Worm (Caenorhabditis elegans) whole organism, L2 larva: ENCODE data around the gene srx-50.

Experiments used
- C34F6.9 ChIP-seq: fragments of 150-350 bp; optimal IDR thresholded peaks from 2 replicates; lab custom pipeline; 2014; ENCODE audit warnings: missing biosample characterization, missing genetic modification characterization
- R02D3.7 ChIP-seq: fragments of 150-350 bp; optimal IDR thresholded peaks from 2 replicates; lab custom pipeline; 2014; ENCODE audit warnings: missing biosample characterization, missing genetic modification characterization
- Y55F3AM.14 ChIP-seq: fragments of 200-800 bp; sonication (Bioruptor generic); optimal IDR thresholded peaks from 2 replicates; lab custom pipeline; 2018; ENCODE audit warnings: mild to moderate bottlenecking, missing genetic modification characterization, missing compliant biosample characterization
- ZK546.5 ChIP-seq: sonication (generic microtip); optimal IDR thresholded peaks from 2 replicates; lab custom pipeline; 2017; ENCODE audit warnings: missing biosample characterization, missing genetic modification characterization
- aly-2 ChIP-seq: fragments of 150-350 bp; optimal IDR thresholded peaks from 2 replicates; lab custom pipeline; 2014; ENCODE audit warnings: missing biosample characterization, missing genetic modification characterization
- ama-1 ChIP-seq: fragments of 150-350 bp; optimal IDR thresholded peaks from 2 replicates; lab custom pipeline; 2018; ENCODE audit warnings: inconsistent platforms
- blmp-1 ChIP-seq: sonication (generic microtip); optimal IDR thresholded peaks from 2 replicates; lab custom pipeline; 2017; ENCODE audit warnings: missing genetic modification characterization, mild to moderate bottlenecking, missing compliant biosample characterization, antibody characterized with exemption, moderate library complexity; ENCODE audit not compliant: insufficient read depth
- crh-2 ChIP-seq: sonication (generic microtip); optimal IDR thresholded peaks from 2 replicates; lab custom pipeline; 2017; ENCODE audit warnings: missing biosample characterization, missing genetic modification characterization
- dmd-4 ChIP-seq: sonication (generic microtip); optimal IDR thresholded peaks from 2 replicates; lab custom pipeline; 2017; ENCODE audit warnings: missing biosample characterization, missing genetic modification characterization
- egl-27 ChIP-seq: sonication (generic microtip); optimal IDR thresholded peaks from 3 replicates; lab custom pipeline; 2017; ENCODE audit warnings: missing biosample characterization, missing genetic modification reagents, missing genetic modification characterization
- elt-1 ChIP-seq: fragments of 150-350 bp; optimal IDR thresholded peaks from 2 replicates; lab custom pipeline; 2014; ENCODE audit warnings: missing biosample characterization, missing genetic modification characterization
- elt-3 ChIP-seq: sonication (generic microtip); optimal IDR thresholded peaks from 2 replicates; lab custom pipeline; 2017; ENCODE audit warnings: missing biosample characterization, missing genetic modification characterization
- fos-1 ChIP-seq: fragments of 150-350 bp; optimal IDR thresholded peaks from 2 replicates; lab custom pipeline; 2014; ENCODE audit warnings: missing biosample characterization, missing genetic modification characterization
- gmeb-1 ChIP-seq: fragments of 150-350 bp; optimal IDR thresholded peaks from 2 replicates; lab custom pipeline; 2014; ENCODE audit warnings: missing biosample characterization, missing genetic modification characterization
- lin-11 ChIP-seq: fragments of 150-350 bp; sonication (generic microtip); optimal IDR thresholded peaks from 2 replicates; lab custom pipeline; 2014; ENCODE audit warnings: missing biosample characterization, missing genetic modification characterization, inconsistent platforms, mixed read lengths
- lin-39 ChIP-seq: fragments of 150-350 bp; optimal IDR thresholded peaks from 2 replicates; lab custom pipeline; 2014; ENCODE audit warnings: missing biosample characterization, missing genetic modification reagents, missing genetic modification characterization
- lsy-2 ChIP-seq, 2 experiments: fragments of 150-350 bp in 1 of 2; sonication (generic microtip) in 1 of 2; optimal IDR thresholded peaks; 2 replicates each; lab custom pipeline; 2014 to 2017; ENCODE audit warnings: missing biosample characterization in 2 of 2, missing genetic modification characterization in 2 of 2
- nhr-11 ChIP-seq: fragments of 150-350 bp; optimal IDR thresholded peaks from 2 replicates; lab custom pipeline; 2014; ENCODE audit warnings: missing biosample characterization, missing genetic modification characterization
- nhr-12 ChIP-seq: fragments of 150-350 bp; optimal IDR thresholded peaks from 2 replicates; lab custom pipeline; 2014; ENCODE audit warnings: missing biosample characterization, missing genetic modification characterization
- nhr-129 ChIP-seq: fragments of 150-350 bp; optimal IDR thresholded peaks from 2 replicates; lab custom pipeline; 2014; ENCODE audit warnings: missing biosample characterization, missing genetic modification characterization
- nhr-21 ChIP-seq: fragments of 150-350 bp; optimal IDR thresholded peaks from 2 replicates; lab custom pipeline; 2014; ENCODE audit warnings: missing biosample characterization, missing genetic modification characterization
- nhr-23 ChIP-seq: fragments of 150-350 bp; optimal IDR thresholded peaks from 2 replicates; lab custom pipeline; 2014; ENCODE audit warnings: missing biosample characterization, missing genetic modification reagents, missing genetic modification characterization
- nhr-237 ChIP-seq: fragments of 150-350 bp; optimal IDR thresholded peaks from 2 replicates; lab custom pipeline; 2014; ENCODE audit warnings: missing biosample characterization, missing genetic modification characterization
- nhr-25 ChIP-seq: fragments of 150-350 bp; sonication (generic microtip); optimal IDR thresholded peaks from 3 replicates; lab custom pipeline; 2014; ENCODE audit warnings: missing biosample characterization, missing genetic modification characterization
- nhr-6 ChIP-seq: fragments of 150-350 bp; optimal IDR thresholded peaks from 2 replicates; lab custom pipeline; 2014; ENCODE audit warnings: missing biosample characterization, missing genetic modification characterization
- nhr-77 ChIP-seq: fragments of 150-350 bp; optimal IDR thresholded peaks from 2 replicates; lab custom pipeline; 2014; ENCODE audit warnings: missing biosample characterization, missing genetic modification characterization
- sem-4 ChIP-seq: fragments of 150-350 bp; optimal IDR thresholded peaks from 2 replicates; lab custom pipeline; 2014; ENCODE audit warnings: missing biosample characterization, missing genetic modification reagents, missing genetic modification characterization
- sma-3 ChIP-seq: sonication (generic microtip); optimal IDR thresholded peaks from 2 replicates; lab custom pipeline; 2016; ENCODE audit warnings: missing genetic modification reagents, missing genetic modification characterization, missing compliant biosample characterization
- sma-9 ChIP-seq, 2 experiments: fragments of 150-350 bp in 1 of 2; sonication (generic microtip) in 1 of 2; optimal IDR thresholded peaks; 2 replicates each; lab custom pipeline; 2014 to 2016; ENCODE audit warnings: missing genetic modification characterization in 2 of 2, mild to moderate bottlenecking in 1 of 2, missing biosample characterization in 1 of 2, missing compliant biosample characterization in 1 of 2, missing genetic modification reagents in 1 of 2, moderate library complexity in 1 of 2
- snpc-4 ChIP-seq: fragments of 150-350 bp; optimal IDR thresholded peaks from 2 replicates; lab custom pipeline; 2014; ENCODE audit warnings: missing biosample characterization, missing genetic modification characterization
- unc-39 ChIP-seq: fragments of 150-350 bp; optimal IDR thresholded peaks from 2 replicates; lab custom pipeline; 2014; ENCODE audit warnings: missing biosample characterization, missing genetic modification characterization
- unc-55 ChIP-seq: fragments of 150-350 bp; sonication (generic microtip); optimal IDR thresholded peaks from 3 replicates; lab custom pipeline; 2014; ENCODE audit warnings: missing biosample characterization, missing genetic modification reagents, missing genetic modification characterization
- zag-1 ChIP-seq: fragments of 150-350 bp; optimal IDR thresholded peaks from 2 replicates; lab custom pipeline; 2014; ENCODE audit warnings: missing biosample characterization, missing genetic modification characterization
- ztf-1 ChIP-seq: fragments of 200-800 bp; sonication (Bioruptor generic); conservative IDR thresholded peaks from 2 replicates; pipeline ENCODE4 v1.3.6; 2022; ENCODE audit warnings: missing genetic modification characterization, missing compliant biosample characterization
- ztf-11 ChIP-seq: sonication (generic microtip); optimal IDR thresholded peaks from 2 replicates; lab custom pipeline; 2017; ENCODE audit warnings: missing biosample characterization, missing genetic modification characterization

Gene srx-50

ce11 chrIV:7023858-7024257, 33.9 kb upstream of the srx-50 start, which contains the start of gene adah-1:
TSS of gene adah-1 (plus strand) at chrIV:7024211.
- peak; percentile 37 for TF ChIP-seq fos-1
- TF ChIP-seq unc-55 (GFP tag; lab: Kevin White, UChicago), result no peak
- TF ChIP-seq nhr-129, result peak; percentile 57
- peak; percentile 4 for TF ChIP-seq C34F6.9

ce11 chrIV:7024829-7025228, 32.9 kb upstream of the srx-50 start:
- TF ChIP-seq sma-3 (GFP tag; lab: Kevin White, UChicago) (no peak), sem-4 (tag; lab: Kevin White, UChicago) (no peak), ama-1 (lab: Kevin White, UChicago) (no peak), nhr-23 (tag; lab: Kevin White, UChicago) (no peak), fos-1 (peak; percentile 49), nhr-11 (tag; lab: Kevin White, UChicago) (no peak), blmp-1 (tag; lab: Kevin White, UChicago) (no peak), lsy-2 (tag; optimal IDR thresholded peaks at IDR 0.05; lab: Kevin White, UChicago) (no peak), R02D3.7 (tag; lab: Kevin White, UChicago) (no peak)
- TF ChIP-seq, all 48 proteins: peak for 1

- peak; percentile 91 for TF ChIP-seq fos-1
- no peak for TF ChIP-seq snpc-4 (tag; lab: Kevin White, UChicago)
- TF ChIP-seq Y55F3AM.14 (GFP tag; lab: Kevin White, UChicago), result no peak
- no peak for TF ChIP-seq nhr-23 (tag; lab: Kevin White, UChicago)
- TF ChIP-seq aly-2 (tag; lab: Kevin White, UChicago), result no peak
- no peak for TF ChIP-seq zag-1 (tag; lab: Kevin White, UChicago)
- TF ChIP-seq egl-27 (tag; lab: Kevin White, UChicago), result no peak
- peak; percentile 7 for TF ChIP-seq sma-9 (GFP tag; optimal IDR thresholded peaks at IDR 0.05; lab: Kevin White, UChicago)
- no peak for TF ChIP-seq sma-9 (tag; optimal IDR thresholded peaks at IDR 0.05; lab: Kevin White, UChicago)
- TF ChIP-seq nhr-21 (tag; lab: Kevin White, UChicago), result no peak
- TF ChIP-seq crh-2, result peak; percentile 17
- no peak for TF ChIP-seq dmd-4 (tag; lab: Kevin White, UChicago)
- no peak for TF ChIP-seq lin-39 (tag; lab: Kevin White, UChicago)
- TF ChIP-seq ztf-11, result no peak
- no peak for TF ChIP-seq nhr-77 (tag; lab: Kevin White, UChicago)
- no peak for TF ChIP-seq unc-55 (GFP tag; lab: Kevin White, UChicago)
- no peak for TF ChIP-seq ztf-1 (GFP tag; lab: Robert Waterston, UW)
- TF ChIP-seq elt-1 (tag; lab: Kevin White, UChicago), result no peak
- no peak for TF ChIP-seq nhr-12 (tag; lab: Kevin White, UChicago)
- no peak for TF ChIP-seq unc-39
- TF ChIP-seq elt-3, result no peak
- no peak for TF ChIP-seq ama-1 (lab: Kevin White, UChicago)
- no peak for TF ChIP-seq gmeb-1
Measured at ce11 chrIV:7025835-7026234, 31.9 kb upstream of the srx-50 start.

- TF ChIP-seq unc-55 (GFP tag; lab: Kevin White, UChicago) (peak; percentile 31), sem-4 (tag; lab: Kevin White, UChicago) (no peak), nhr-6 (no peak), nhr-237 (no peak)
Measured at ce11 chrIV:7031019-7031418, 26.8 kb upstream of the srx-50 start.

ce11 chrIV:7032459-7032858, 25.3 kb upstream of the srx-50 start, which contains the start of gene C06G3.8:
TSS of gene C06G3.8 (minus strand) at chrIV:7032559.
- TF ChIP-seq R02D3.7 (tag; lab: Kevin White, UChicago) (no peak), nhr-77 (tag; lab: Kevin White, UChicago) (no peak), aly-2 (tag; lab: Kevin White, UChicago) (no peak), zag-1 (tag; lab: Kevin White, UChicago) (no peak), nhr-21 (tag; lab: Kevin White, UChicago) (no peak), ztf-1 (GFP tag; lab: Robert Waterston, UW) (no peak), egl-27 (tag; lab: Kevin White, UChicago) (no peak), ztf-11 (no peak), lin-11 (no peak), C34F6.9 (no peak), nhr-23 (tag; lab: Kevin White, UChicago) (no peak), crh-2 (no peak), elt-3 (no peak), fos-1 (no peak), gmeb-1 (no peak), nhr-25 (tag; lab: Kevin White, UChicago) (no peak), nhr-6 (no peak), lin-39 (tag; lab: Kevin White, UChicago) (no peak), ZK546.5 (tag; lab: Kevin White, UChicago) (no peak)
